Worm (Caenorhabditis elegans) whole organism, mixed stage, embryonic: ENCODE results near the gene str-31.

Source experiments
- blmp-1 ChIP-seq: fragments of 150-350 bp; optimal IDR thresholded peaks from 2 replicates; lab custom pipeline; 2014; ENCODE audit warnings: missing biosample characterization, missing genetic modification characterization
- ces-1 ChIP-seq: fragments of 150-350 bp; optimal IDR thresholded peaks from 2 replicates; lab custom pipeline; 2014; ENCODE audit warnings: missing biosample characterization, missing genetic modification reagents, missing genetic modification characterization
- elt-1 ChIP-seq: sonication (generic microtip); optimal IDR thresholded peaks from 2 replicates; lab custom pipeline; 2017; ENCODE audit warnings: missing genetic modification characterization, mild to moderate bottlenecking, missing compliant biosample characterization, antibody characterized with exemption, moderate library complexity, borderline replicate concordance; ENCODE audit not compliant: insufficient read depth
- elt-3 ChIP-seq: fragments of 150-350 bp; optimal IDR thresholded peaks from 2 replicates; lab custom pipeline; 2014; ENCODE audit warnings: missing biosample characterization, missing genetic modification characterization
- nhr-12 ChIP-seq: fragments of 150-350 bp; optimal IDR thresholded peaks from 2 replicates; lab custom pipeline; 2014; ENCODE audit warnings: missing biosample characterization, missing genetic modification characterization
- sem-2 ChIP-seq: fragments of 200-800 bp; sonication (Bioruptor generic); optimal IDR thresholded peaks from 2 replicates; lab custom pipeline; 2018; ENCODE audit warnings: mild to moderate bottlenecking, missing genetic modification characterization, missing compliant biosample characterization
- snpc-4 ChIP-seq: fragments of 150-350 bp; optimal IDR thresholded peaks from 2 replicates; lab custom pipeline; 2014; ENCODE audit warnings: missing biosample characterization, missing genetic modification characterization
- sptf-1 ChIP-seq: sonication (generic microtip); optimal IDR thresholded peaks from 2 replicates; lab custom pipeline; 2017; ENCODE audit warnings: mild to moderate bottlenecking, missing genetic modification characterization, moderate library complexity, missing compliant biosample characterization
- tbx-8 ChIP-seq: fragments of 200-800 bp; sonication (Bioruptor generic); optimal IDR thresholded peaks from 2 replicates; lab custom pipeline; 2018; ENCODE audit warnings: mild to moderate bottlenecking, missing genetic modification characterization, moderate library complexity, missing compliant biosample characterization
- unc-39 ChIP-seq: fragments of 150-350 bp; optimal IDR thresholded peaks from 2 replicates; lab custom pipeline; 2014; ENCODE audit warnings: missing biosample characterization, missing genetic modification characterization
- unc-62 ChIP-seq: fragments of 150-350 bp; optimal IDR thresholded peaks from 2 replicates; lab custom pipeline; 2014; ENCODE audit warnings: missing biosample characterization, missing genetic modification reagents, missing genetic modification characterization
- ztf-11 ChIP-seq: fragments of 150-350 bp; optimal IDR thresholded peaks from 2 replicates; lab custom pipeline; 2014; ENCODE audit warnings: missing biosample characterization, missing genetic modification characterization

DNA sequence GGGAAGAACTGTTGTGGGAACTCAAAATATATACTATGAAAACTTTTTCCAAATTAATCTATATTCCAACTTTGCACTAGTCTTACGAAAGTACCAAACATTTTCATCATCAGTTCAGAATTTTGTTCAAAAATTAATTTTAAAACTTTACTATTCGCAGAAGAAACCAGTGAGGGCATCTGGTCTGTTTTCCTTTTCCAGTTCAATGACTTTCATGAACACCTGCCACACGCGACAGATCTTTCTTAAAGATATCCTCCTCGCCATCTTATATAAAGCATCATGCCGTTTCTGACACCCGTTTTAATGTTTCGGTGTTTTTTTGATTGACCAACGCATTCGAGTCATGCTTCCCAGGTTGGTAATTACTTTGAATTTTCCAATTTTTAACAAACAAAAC, 24.5 kb upstream of the str-31 start, which contains the start of gene C54F6.3:
- TF ChIP-seq blmp-1 (tag; lab: Kevin White, UChicago) = no peak
- TF ChIP-seq unc-39 (tag; lab: Kevin White, UChicago) = no peak
- TF ChIP-seq elt-1 = no peak
- TF ChIP-seq unc-62 = no peak
- no peak for TF ChIP-seq elt-3 (tag; lab: Kevin White, UChicago)
- TF ChIP-seq ces-1 = no peak
- TF ChIP-seq sptf-1 (tag; lab: Kevin White, UChicago) = no peak
- no peak for TF ChIP-seq tbx-8
- no peak for TF ChIP-seq snpc-4 (tag; lab: Kevin White, UChicago)
- no peak for TF ChIP-seq nhr-12
- no peak for TF ChIP-seq ztf-11 (tag; lab: Kevin White, UChicago)
- no peak for TF ChIP-seq sem-2 (GFP tag; lab: Kevin White, UChicago)
